Worm (Caenorhabditis elegans) whole organism, L2 larva: Measurements from ENCODE around the gene dap-3.

Experiments
- C34F6.9 ChIP-seq: fragments of 150-350 bp; optimal IDR thresholded peaks from 2 replicates; lab custom pipeline; 2014; ENCODE audit warnings: missing biosample characterization, missing genetic modification characterization
- F13H6.1 ChIP-seq: sonication (generic microtip); optimal IDR thresholded peaks from 2 replicates; lab custom pipeline; 2016; ENCODE audit warnings: missing genetic modification characterization, missing compliant biosample characterization
- R02D3.7 ChIP-seq: fragments of 150-350 bp; optimal IDR thresholded peaks from 2 replicates; lab custom pipeline; 2014; ENCODE audit warnings: missing biosample characterization, missing genetic modification characterization
- Y55F3AM.14 ChIP-seq: fragments of 200-800 bp; sonication (Bioruptor generic); optimal IDR thresholded peaks from 2 replicates; lab custom pipeline; 2018; ENCODE audit warnings: mild to moderate bottlenecking, missing genetic modification characterization, missing compliant biosample characterization
- alr-1 ChIP-seq: fragments of 150-350 bp; optimal IDR thresholded peaks from 2 replicates; lab custom pipeline; 2014; ENCODE audit warnings: missing biosample characterization, missing genetic modification characterization
- aly-2 ChIP-seq: fragments of 150-350 bp; optimal IDR thresholded peaks from 2 replicates; lab custom pipeline; 2014; ENCODE audit warnings: missing biosample characterization, missing genetic modification characterization
- ama-1 ChIP-seq: fragments of 150-350 bp; optimal IDR thresholded peaks from 2 replicates; lab custom pipeline; 2018; ENCODE audit warnings: inconsistent platforms
- blmp-1 ChIP-seq: sonication (generic microtip); optimal IDR thresholded peaks from 2 replicates; lab custom pipeline; 2017; ENCODE audit warnings: missing genetic modification characterization, mild to moderate bottlenecking, missing compliant biosample characterization, antibody characterized with exemption, moderate library complexity; ENCODE audit not compliant: insufficient read depth
- ceh-16 ChIP-seq: fragments of 150-350 bp; optimal IDR thresholded peaks from 2 replicates; lab custom pipeline; 2014; ENCODE audit warnings: missing biosample characterization, missing genetic modification characterization
- ceh-82 ChIP-seq: fragments of 150-350 bp; optimal IDR thresholded peaks from 2 replicates; lab custom pipeline; 2014; ENCODE audit warnings: missing biosample characterization, missing genetic modification characterization
- crh-2 ChIP-seq: sonication (generic microtip); optimal IDR thresholded peaks from 2 replicates; lab custom pipeline; 2017; ENCODE audit warnings: missing biosample characterization, missing genetic modification characterization
- dmd-4 ChIP-seq: sonication (generic microtip); optimal IDR thresholded peaks from 2 replicates; lab custom pipeline; 2017; ENCODE audit warnings: missing biosample characterization, missing genetic modification characterization
- egl-27 ChIP-seq: sonication (generic microtip); optimal IDR thresholded peaks from 3 replicates; lab custom pipeline; 2017; ENCODE audit warnings: missing biosample characterization, missing genetic modification reagents, missing genetic modification characterization
- elt-1 ChIP-seq: fragments of 150-350 bp; optimal IDR thresholded peaks from 2 replicates; lab custom pipeline; 2014; ENCODE audit warnings: missing biosample characterization, missing genetic modification characterization
- elt-3 ChIP-seq: sonication (generic microtip); optimal IDR thresholded peaks from 2 replicates; lab custom pipeline; 2017; ENCODE audit warnings: missing biosample characterization, missing genetic modification characterization
- fos-1 ChIP-seq: fragments of 150-350 bp; optimal IDR thresholded peaks from 2 replicates; lab custom pipeline; 2014; ENCODE audit warnings: missing biosample characterization, missing genetic modification characterization
- gmeb-1 ChIP-seq: fragments of 150-350 bp; optimal IDR thresholded peaks from 2 replicates; lab custom pipeline; 2014; ENCODE audit warnings: missing biosample characterization, missing genetic modification characterization
- lin-11 ChIP-seq: fragments of 150-350 bp; sonication (generic microtip); optimal IDR thresholded peaks from 2 replicates; lab custom pipeline; 2014; ENCODE audit warnings: missing biosample characterization, missing genetic modification characterization, inconsistent platforms, mixed read lengths
- lin-39 ChIP-seq: fragments of 150-350 bp; optimal IDR thresholded peaks from 2 replicates; lab custom pipeline; 2014; ENCODE audit warnings: missing biosample characterization, missing genetic modification reagents, missing genetic modification characterization
- lsy-2 ChIP-seq, 2 experiments: fragments of 150-350 bp in 1 of 2; sonication (generic microtip) in 1 of 2; optimal IDR thresholded peaks; 2 replicates each; lab custom pipeline; 2014 to 2017; ENCODE audit warnings: missing biosample characterization in 2 of 2, missing genetic modification characterization in 2 of 2
- mab-5 ChIP-seq: fragments of 150-350 bp; optimal IDR thresholded peaks from 2 replicates; lab custom pipeline; 2014; ENCODE audit warnings: missing biosample characterization, missing genetic modification characterization
- mbf-1 ChIP-seq: sonication (generic microtip); optimal IDR thresholded peaks from 2 replicates; lab custom pipeline; 2017; ENCODE audit warnings: missing biosample characterization, missing genetic modification characterization
- mdl-1 ChIP-seq, 2 experiments: fragments of 150-350 bp in 1 of 2; sonication (generic microtip) in 1 of 2; optimal IDR thresholded peaks; 2 replicates each; lab custom pipeline; 2017; ENCODE audit warnings: missing biosample characterization in 2 of 2, missing genetic modification characterization in 2 of 2
- nhr-10 ChIP-seq: sonication (generic microtip); optimal IDR thresholded peaks from 2 replicates; lab custom pipeline; 2017; ENCODE audit warnings: missing biosample characterization, missing genetic modification characterization
- nhr-11 ChIP-seq: fragments of 150-350 bp; optimal IDR thresholded peaks from 2 replicates; lab custom pipeline; 2014; ENCODE audit warnings: missing biosample characterization, missing genetic modification characterization
- nhr-12 ChIP-seq: fragments of 150-350 bp; optimal IDR thresholded peaks from 2 replicates; lab custom pipeline; 2014; ENCODE audit warnings: missing biosample characterization, missing genetic modification characterization
- nhr-129 ChIP-seq: fragments of 150-350 bp; optimal IDR thresholded peaks from 2 replicates; lab custom pipeline; 2014; ENCODE audit warnings: missing biosample characterization, missing genetic modification characterization
- nhr-21 ChIP-seq: fragments of 150-350 bp; optimal IDR thresholded peaks from 2 replicates; lab custom pipeline; 2014; ENCODE audit warnings: missing biosample characterization, missing genetic modification characterization
- nhr-23 ChIP-seq: fragments of 150-350 bp; optimal IDR thresholded peaks from 2 replicates; lab custom pipeline; 2014; ENCODE audit warnings: missing biosample characterization, missing genetic modification reagents, missing genetic modification characterization
- nhr-237 ChIP-seq: fragments of 150-350 bp; optimal IDR thresholded peaks from 2 replicates; lab custom pipeline; 2014; ENCODE audit warnings: missing biosample characterization, missing genetic modification characterization
- nhr-25 ChIP-seq: fragments of 150-350 bp; sonication (generic microtip); optimal IDR thresholded peaks from 3 replicates; lab custom pipeline; 2014; ENCODE audit warnings: missing biosample characterization, missing genetic modification characterization
- peb-1 ChIP-seq: fragments of 150-350 bp; optimal IDR thresholded peaks from 2 replicates; lab custom pipeline; 2014; ENCODE audit warnings: missing biosample characterization, missing genetic modification characterization
- sem-4 ChIP-seq: fragments of 150-350 bp; optimal IDR thresholded peaks from 2 replicates; lab custom pipeline; 2014; ENCODE audit warnings: missing biosample characterization, missing genetic modification reagents, missing genetic modification characterization
- skn-1 ChIP-seq: sonication (generic microtip); optimal IDR thresholded peaks from 2 replicates; lab custom pipeline; 2017; ENCODE audit warnings: missing biosample characterization, missing genetic modification characterization
- sma-3 ChIP-seq: sonication (generic microtip); optimal IDR thresholded peaks from 2 replicates; lab custom pipeline; 2016; ENCODE audit warnings: missing genetic modification reagents, missing genetic modification characterization, missing compliant biosample characterization
- sma-9 ChIP-seq, 2 experiments: fragments of 150-350 bp in 1 of 2; sonication (generic microtip) in 1 of 2; optimal IDR thresholded peaks; 2 replicates each; lab custom pipeline; 2014 to 2016; ENCODE audit warnings: missing genetic modification characterization in 2 of 2, mild to moderate bottlenecking in 1 of 2, missing biosample characterization in 1 of 2, missing compliant biosample characterization in 1 of 2, missing genetic modification reagents in 1 of 2, moderate library complexity in 1 of 2
- snpc-4 ChIP-seq: fragments of 150-350 bp; optimal IDR thresholded peaks from 2 replicates; lab custom pipeline; 2014; ENCODE audit warnings: missing biosample characterization, missing genetic modification characterization
- unc-39 ChIP-seq: fragments of 150-350 bp; optimal IDR thresholded peaks from 2 replicates; lab custom pipeline; 2014; ENCODE audit warnings: missing biosample characterization, missing genetic modification characterization
- unc-55 ChIP-seq: fragments of 150-350 bp; sonication (generic microtip); optimal IDR thresholded peaks from 3 replicates; lab custom pipeline; 2014; ENCODE audit warnings: missing biosample characterization, missing genetic modification reagents, missing genetic modification characterization
- unc-62 ChIP-seq: fragments of 150-350 bp; optimal IDR thresholded peaks from 2 replicates; lab custom pipeline; 2014; ENCODE audit warnings: missing biosample characterization, missing genetic modification reagents, missing genetic modification characterization
- zag-1 ChIP-seq: fragments of 150-350 bp; optimal IDR thresholded peaks from 2 replicates; lab custom pipeline; 2014; ENCODE audit warnings: missing biosample characterization, missing genetic modification characterization
- ztf-11 ChIP-seq: sonication (generic microtip); optimal IDR thresholded peaks from 2 replicates; lab custom pipeline; 2017; ENCODE audit warnings: missing biosample characterization, missing genetic modification characterization
- ztf-4 ChIP-seq: fragments of 150-350 bp; optimal IDR thresholded peaks from 2 replicates; lab custom pipeline; 2014; ENCODE audit warnings: missing biosample characterization, missing genetic modification characterization

dap-3 gene

DNA sequence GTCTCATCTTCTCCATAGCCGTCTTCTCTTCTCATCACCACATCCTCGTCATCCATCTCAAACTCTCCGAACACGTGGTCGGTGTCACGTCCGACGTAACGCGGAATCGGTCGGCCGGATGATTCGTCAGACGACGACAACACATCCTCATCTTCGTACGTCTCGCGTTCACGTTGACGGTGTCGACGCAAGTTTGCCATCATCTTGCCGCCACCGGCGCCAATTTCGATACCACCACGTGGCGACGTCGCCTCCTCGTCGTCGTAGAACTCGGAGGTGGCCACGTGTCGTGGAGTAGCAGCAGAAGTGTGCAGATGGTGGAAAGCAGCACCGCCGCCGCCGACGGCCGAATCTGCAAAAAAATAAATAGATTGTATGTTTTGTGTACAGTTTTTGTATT lies 33.6 kb upstream of the dap-3 start:
- TF ChIP-seq nhr-10 (tag; lab: Kevin White, UChicago) (no peak), nhr-129 (tag; lab: Kevin White, UChicago) (peak; percentile 0)
- TF ChIP-seq, all 48 proteins: peak for 1

- TF ChIP-seq mbf-1 (tag; lab: Kevin White, UChicago) (no peak), lin-11 (tag; lab: Kevin White, UChicago) (peak; percentile 23), ama-1 (lab: Kevin White, UChicago) (peak; percentile 86), nhr-129 (tag; lab: Kevin White, UChicago) (peak; percentile 79), nhr-10 (tag; lab: Kevin White, UChicago) (no peak), C34F6.9 (tag; lab: Kevin White, UChicago) (peak; percentile 7), sma-9 (GFP tag; optimal IDR thresholded peaks at IDR 0.05; lab: Kevin White, UChicago) (peak; percentile 16), sma-9 (tag; optimal IDR thresholded peaks at IDR 0.05; lab: Kevin White, UChicago) (no peak), unc-55 (GFP tag; lab: Kevin White, UChicago) (peak; percentile 6), gmeb-1 (peak; percentile 12), zag-1 (tag; lab: Kevin White, UChicago) (no peak), ztf-11 (tag; lab: Kevin White, UChicago) (no peak)
Observed at ce11 chrII:10547803-10548693, 32.9 kb upstream of the dap-3 start.

- TF ChIP-seq C34F6.9 (tag; lab: Kevin White, UChicago) = peak; percentile 90
- TF ChIP-seq mab-5 (tag; lab: Kevin White, UChicago) = peak; percentile 82
- peak; percentile 70 to 85 for TF ChIP-seq lsy-2 (tag; optimal IDR thresholded peaks at IDR 0.05; lab: Kevin White, UChicago)
- TF ChIP-seq egl-27 (tag; lab: Kevin White, UChicago) = peak; percentile 89
- no peak for TF ChIP-seq unc-39 (tag; lab: Kevin White, UChicago)
- peak; percentile 88 for TF ChIP-seq sma-9 (GFP tag; optimal IDR thresholded peaks at IDR 0.05; lab: Kevin White, UChicago)
- TF ChIP-seq sma-9 (tag; optimal IDR thresholded peaks at IDR 0.05; lab: Kevin White, UChicago) = no peak
- no peak for TF ChIP-seq R02D3.7 (tag; lab: Kevin White, UChicago)
- TF ChIP-seq skn-1 (tag; lab: Kevin White, UChicago) = no peak
- TF ChIP-seq sem-4 = peak; percentile 91
- TF ChIP-seq F13H6.1 (tag; lab: Kevin White, UChicago) = peak; percentile 89
- no peak for TF ChIP-seq lin-39
- TF ChIP-seq aly-2 (tag; lab: Kevin White, UChicago) = no peak
- peak; percentile 93 for TF ChIP-seq mdl-1 (tag; optimal IDR thresholded peaks at IDR 0.05; lab: Kevin White, UChicago)
- TF ChIP-seq nhr-21 (tag; lab: Kevin White, UChicago) = peak; percentile 66
- TF ChIP-seq nhr-23 (tag; lab: Kevin White, UChicago) = no peak
- no peak for TF ChIP-seq mbf-1 (tag; lab: Kevin White, UChicago)
- peak; percentile 64 for TF ChIP-seq gmeb-1
- no peak for TF ChIP-seq elt-1 (tag; lab: Kevin White, UChicago)
- peak; percentile 58 for TF ChIP-seq fos-1 (tag; lab: Kevin White, UChicago)
- TF ChIP-seq elt-3 (tag; lab: Kevin White, UChicago) = no peak
- TF ChIP-seq nhr-25 (tag; lab: Kevin White, UChicago) = peak; percentile 83
- TF ChIP-seq ztf-11 (tag; lab: Kevin White, UChicago) = no peak
- peak; percentile 71 for TF ChIP-seq crh-2 (tag; lab: Kevin White, UChicago)
- no peak for TF ChIP-seq alr-1
- peak; percentile 78 for TF ChIP-seq ztf-4 (tag; lab: Kevin White, UChicago)
- no peak for TF ChIP-seq nhr-237 (tag; lab: Kevin White, UChicago)
- TF ChIP-seq unc-55 (GFP tag; lab: Kevin White, UChicago) = peak; percentile 84
- TF ChIP-seq sma-3 = peak; percentile 61
- peak; percentile 40 for TF ChIP-seq nhr-11 (tag; lab: Kevin White, UChicago)
- no peak for TF ChIP-seq nhr-10 (tag; lab: Kevin White, UChicago)
- peak; percentile 95 for TF ChIP-seq ama-1 (lab: Kevin White, UChicago)
- TF ChIP-seq nhr-12 (tag; lab: Kevin White, UChicago) = no peak
- peak; percentile 58 for TF ChIP-seq peb-1
- TF ChIP-seq unc-62 (GFP tag; lab: Kevin White, UChicago) = no peak
- TF ChIP-seq blmp-1 (tag; lab: Kevin White, UChicago) = peak; percentile 50
- no peak for TF ChIP-seq snpc-4 (tag; lab: Kevin White, UChicago)
- TF ChIP-seq zag-1 (tag; lab: Kevin White, UChicago) = peak; percentile 88
- peak; percentile 93 for TF ChIP-seq lin-11 (tag; lab: Kevin White, UChicago)
- peak; percentile 56 for TF ChIP-seq ceh-82 (tag; lab: Kevin White, UChicago)
- TF ChIP-seq dmd-4 (tag; lab: Kevin White, UChicago) = no peak
- TF ChIP-seq Y55F3AM.14 = peak; percentile 57
- peak; percentile 92 for TF ChIP-seq nhr-129 (tag; lab: Kevin White, UChicago)
- TF ChIP-seq ceh-16 (tag; lab: Kevin White, UChicago) = peak; percentile 80
Observed at ce11 chrII:10548778-10549671, 31.9 kb upstream of the dap-3 start.
